Fruit fly (Drosophila melanogaster): ENCODE results near the gene kst.
A peak's percentile ranks its signal among the peaks of the same experiment; 100 is the strongest.

Gene kst

DNA sequence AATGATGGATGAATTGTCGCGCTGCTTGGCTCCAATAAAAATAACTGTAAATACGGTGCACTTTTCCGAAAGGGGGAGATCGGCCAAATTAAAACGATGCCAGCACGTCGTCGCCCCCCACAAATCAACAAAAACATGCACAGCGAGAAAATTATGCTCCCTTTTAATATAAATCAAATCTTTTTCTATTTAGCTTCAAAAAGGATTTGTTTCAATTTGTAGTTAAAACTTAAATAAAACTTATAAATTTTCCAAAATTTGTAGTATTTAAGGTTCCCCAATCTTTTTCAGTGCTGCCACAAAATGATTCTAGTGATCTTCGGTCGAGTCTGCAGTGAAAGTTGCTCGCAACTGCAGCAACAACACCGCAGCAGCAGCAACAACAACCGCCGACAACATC, 59.4 kb downstream of the kst start (continued):
- TF ChIP-seq Sox102F (GFP tag; optimal IDR thresholded peaks at IDR 0.05): peak; percentile 93
- peak; percentile 32 for TF ChIP-seq psq (GFP tag; optimal IDR thresholded peaks at IDR 0.05)
- TF ChIP-seq pb (GFP tag; optimal IDR thresholded peaks at IDR 0.05): peak; percentile 26
- peak; percentile 59 for TF ChIP-seq CG12744 (GFP tag; optimal IDR thresholded peaks at IDR 0.05)
- TF ChIP-seq CG11456 (GFP tag; IDR thresholded peaks at IDR 0.05): no peak
- TF ChIP-seq Xbp1 (GFP tag; optimal IDR thresholded peaks at IDR 0.05): peak; percentile 86
- TF ChIP-seq Stat92E (GFP tag; optimal IDR thresholded peaks at IDR 0.05): peak in 1 of 3 experiments; percentile 97
- no peak for TF ChIP-seq yki (optimal IDR thresholded peaks at IDR 0.05)
- TF ChIP-seq Poxn (GFP tag; IDR thresholded peaks at IDR 0.05): no peak
- no peak for TF ChIP-seq Scr (GFP tag; IDR thresholded peaks at IDR 0.05; ENCODE audit: partially characterized antibody)
- TF ChIP-seq CG12391 (tag; optimal IDR thresholded peaks at IDR 0.05): peak; percentile 95
- TF ChIP-seq GATAe (GFP tag; conservative IDR thresholded peaks at IDR 0.05): no peak
- TF ChIP-seq tup (GFP tag; optimal IDR thresholded peaks at IDR 0.05): peak; percentile 64
- peak; percentile 76 for TF ChIP-seq CG10366 (GFP tag; IDR thresholded peaks at IDR 0.05)
- TF ChIP-seq tio (GFP tag; optimal IDR thresholded peaks at IDR 0.05): peak; percentile 73
- TF ChIP-seq ash1 (GFP tag; optimal IDR thresholded peaks at IDR 0.05): no peak
- peak; percentile 57; the same call in 1 of the 2 replicates for TF ChIP-seq CG11247 (GFP tag; IDR thresholded peaks at IDR 0.05)
- no peak for TF ChIP-seq CG1832 (GFP tag; optimal IDR thresholded peaks at IDR 0.05)
- no peak for TF ChIP-seq C15 (GFP tag; IDR thresholded peaks at IDR 0.05)
- peak; percentile 86 for TF ChIP-seq Awh (GFP tag; IDR thresholded peaks at IDR 0.05)
- peak; percentile 60 for TF ChIP-seq HmgZ (tag; optimal IDR thresholded peaks at IDR 0.05)
- no peak for TF ChIP-seq CG17912 (GFP tag; optimal IDR thresholded peaks at IDR 0.05)
- TF ChIP-seq so (GFP tag; IDR thresholded peaks at IDR 0.05): peak; percentile 69; the same call in 2 of the 3 replicates
- no peak for TF ChIP-seq tll (GFP tag; optimal IDR thresholded peaks at IDR 0.05)
- TF ChIP-seq NFAT (GFP tag; IDR thresholded peaks at IDR 0.05): no peak
- peak; percentile 72 for TF ChIP-seq jing (GFP tag; optimal IDR thresholded peaks at IDR 0.05)
- peak; percentile 23; the same call in 1 of the 2 replicates for TF ChIP-seq CG32532 (GFP tag; IDR thresholded peaks at IDR 0.05)
- TF ChIP-seq Lhr (GFP tag; optimal IDR thresholded peaks at IDR 0.05): peak; percentile 88
- TF ChIP-seq MBD-R2 (GFP tag; IDR thresholded peaks at IDR 0.05): no peak
- 0 out of 2 replicates have a peak, but pooled peaks have one; percentile 21 for TF ChIP-seq Rfx (GFP tag; IDR thresholded peaks at IDR 0.05)
- peak; percentile 82 for TF ChIP-seq CG30403 (GFP tag; optimal IDR thresholded peaks at IDR 0.05)
- peak; percentile 83 for TF ChIP-seq onecut (GFP tag; IDR thresholded peaks at IDR 0.05)
- no peak for TF ChIP-seq ham (GFP tag; IDR thresholded peaks at IDR 0.05)
- TF ChIP-seq fd102C (GFP tag; optimal IDR thresholded peaks at IDR 0.05): no peak
- TF ChIP-seq mirr (GFP tag; optimal IDR thresholded peaks at IDR 0.05): no peak
- TF ChIP-seq CG34376 (GFP tag; optimal IDR thresholded peaks at IDR 0.05): no peak
- peak; percentile 95 for TF ChIP-seq ara (GFP tag; IDR thresholded peaks at IDR 0.05)
- peak; percentile 85 for TF ChIP-seq Hsf (GFP tag; optimal IDR thresholded peaks at IDR 0.05)
- TF ChIP-seq chm (GFP tag; IDR thresholded peaks at IDR 0.05): peak; percentile 86
- peak; percentile 69; the same call in 2 of the 3 replicates for TF ChIP-seq Mrtf (GFP tag; IDR thresholded peaks at IDR 0.05)
- TF ChIP-seq Hmx (GFP tag; optimal IDR thresholded peaks at IDR 0.05): no peak
- no peak for TF ChIP-seq hbn (GFP tag; IDR thresholded peaks at IDR 0.05; ENCODE audit: partially characterized antibody)
- TF ChIP-seq CG7786 (GFP tag; optimal IDR thresholded peaks at IDR 0.05): peak; percentile 47
- TF ChIP-seq trem (tag; optimal IDR thresholded peaks at IDR 0.05): peak; percentile 94
- peak; percentile 76; the same call in 1 of the 2 replicates for TF ChIP-seq wor (GFP tag; IDR thresholded peaks at IDR 0.05)
- no peak for TF ChIP-seq hth (optimal IDR thresholded peaks at IDR 0.05)
- TF ChIP-seq CG14710 (tag; optimal IDR thresholded peaks at IDR 0.05): peak; percentile 97
- TF ChIP-seq CG33557 (GFP tag; optimal IDR thresholded peaks at IDR 0.05): peak; percentile 98
- peak; percentile 28 for TF ChIP-seq eyg (GFP tag; optimal IDR thresholded peaks at IDR 0.05)
- TF ChIP-seq CG8290 (GFP tag; optimal IDR thresholded peaks at IDR 0.05): peak; percentile 91
- peak in 1 of 2 experiments; percentile 83 for TF ChIP-seq CG8290 (tag; optimal IDR thresholded peaks at IDR 0.05)
- TF ChIP-seq Tbp (GFP tag; optimal IDR thresholded peaks at IDR 0.05): no peak
